Fruit fly (Drosophila melanogaster) whole organism, wandering third instar larva: ENCODE data around the gene Vps13D.

ENCODE experiments used
- Abd-B ChIP-seq: fragments of >200 bp; optimal IDR thresholded peaks from 2 replicates; lab custom pipeline; 2017; ENCODE audit warnings: missing biosample characterization, missing genetic modification characterization
- CG32264 ChIP-seq: fragments of 200-800 bp; sonication (Bioruptor generic); optimal IDR thresholded peaks from 2 replicates; lab custom pipeline; 2016; ENCODE audit warnings: missing biosample characterization, missing genetic modification characterization
- CG9705 ChIP-seq: fragments of 200-800 bp; sonication (Bioruptor generic); optimal IDR thresholded peaks from 2 replicates; lab custom pipeline; 2018; ENCODE audit warnings: missing biosample characterization, mild to moderate bottlenecking, missing genetic modification characterization
- CrebA ChIP-seq: fragments of 200-800 bp; sonication (Bioruptor generic); optimal IDR thresholded peaks from 2 replicates; lab custom pipeline; 2016; ENCODE audit warnings: missing biosample characterization, mild to moderate bottlenecking, missing genetic modification characterization, borderline replicate concordance
- Dfd ChIP-seq: fragments of >200 bp; optimal IDR thresholded peaks from 2 replicates; lab custom pipeline; 2017; ENCODE audit warnings: missing biosample characterization, missing genetic modification characterization
- GATAd ChIP-seq: sonication (Bioruptor generic); optimal IDR thresholded peaks from 2 replicates; lab custom pipeline; 2016; ENCODE audit warnings: missing biosample characterization, missing genetic modification characterization
- HLH106 ChIP-seq: fragments of 200-800 bp; optimal IDR thresholded peaks from 3 replicates; lab custom pipeline; 2019; ENCODE audit warnings: missing biosample characterization, mild to moderate bottlenecking, missing genetic modification characterization, moderate library complexity
- Hnf4 ChIP-seq: fragments of 200-800 bp; sonication (Bioruptor generic); optimal IDR thresholded peaks from 2 replicates; lab custom pipeline; 2016; ENCODE audit warnings: missing biosample characterization, mild to moderate bottlenecking, missing genetic modification characterization
- Hr78 ChIP-seq: fragments of >200 bp; optimal IDR thresholded peaks from 2 replicates; lab custom pipeline; 2017; ENCODE audit warnings: missing biosample characterization, missing genetic modification characterization
- Jra ChIP-seq: sonication (Bioruptor generic); optimal IDR thresholded peaks from 2 replicates; lab custom pipeline; 2016; ENCODE audit warnings: missing biosample characterization, missing genetic modification characterization
- Mio ChIP-seq: sonication (Bioruptor generic); optimal IDR thresholded peaks from 2 replicates; lab custom pipeline; 2016; ENCODE audit warnings: missing biosample characterization, missing genetic modification characterization
- Myc ChIP-seq: fragments of >200 bp; optimal IDR thresholded peaks from 2 replicates; lab custom pipeline; 2017
- N ChIP-seq: fragments of >200 bp; optimal IDR thresholded peaks from 2 replicates; lab custom pipeline; 2018; ENCODE audit warnings: missing biosample characterization, missing external identifiers, missing genetic modification characterization
- OdsH ChIP-seq: fragments of 200-800 bp; sonication (Bioruptor generic); optimal IDR thresholded peaks from 2 replicates; lab custom pipeline; 2016; ENCODE audit warnings: missing biosample characterization, mild to moderate bottlenecking, missing genetic modification characterization
- Rel ChIP-seq, 2 experiments: fragments of 200-800 bp; sonication (Bioruptor generic) in 1 of 2; optimal IDR thresholded peaks; 2 replicates in 1 of 2; 3 replicates in 1 of 2; lab custom pipeline; 2016 to 2019; ENCODE audit warnings: mild to moderate bottlenecking in 2 of 2, missing biosample characterization in 2 of 2, missing genetic modification characterization in 2 of 2, moderate library complexity in 1 of 2
- Vsx2 ChIP-seq: fragments of 200-300, 225-300 bp; sonication (Bioruptor generic); optimal IDR thresholded peaks from 2 replicates; lab custom pipeline; 2018; ENCODE audit warnings: missing biosample characterization, missing genetic modification characterization; ENCODE audit not compliant: partially characterized antibody
- br ChIP-seq: fragments of 200-800 bp; sonication (Bioruptor generic); optimal IDR thresholded peaks from 2 replicates; lab custom pipeline; 2016; ENCODE audit warnings: missing biosample characterization, missing genetic modification characterization
- brk ChIP-seq: fragments of 200-800 bp; sonication (Bioruptor generic); optimal IDR thresholded peaks from 2 replicates; lab custom pipeline; 2016; ENCODE audit warnings: missing biosample characterization, mild to moderate bottlenecking, missing genetic modification characterization
- dl ChIP-seq, 2 experiments: fragments of 175-275, 200-275 bp in 1 of 2; fragments of 200-275 bp in 1 of 2; sonication (Bioruptor generic); optimal IDR thresholded peaks; lab custom pipeline; 2018; ENCODE audit warnings: mild to moderate bottlenecking in 2 of 2, missing biosample characterization in 2 of 2, missing genetic modification characterization in 2 of 2, moderate library complexity in 2 of 2; ENCODE audit not compliant: partially characterized antibody in 2 of 2, insufficient read depth in 1 of 2
- dsf ChIP-seq: sonication (Bioruptor generic); optimal IDR thresholded peaks from 2 replicates; lab custom pipeline; 2016; ENCODE audit warnings: missing biosample characterization, missing genetic modification characterization, borderline replicate concordance
- ey ChIP-seq: fragments of 200-800 bp; sonication (Bioruptor generic); optimal IDR thresholded peaks from 2 replicates; lab custom pipeline; 2016; ENCODE audit warnings: missing biosample characterization, missing genetic modification characterization
- foxo ChIP-seq, 2 experiments: fragments of 200-800 bp; sonication (Bioruptor generic); optimal IDR thresholded peaks; 2 replicates in 1 of 2; 3 replicates in 1 of 2; lab custom pipeline; 2016 to 2017; ENCODE audit warnings: missing biosample characterization in 2 of 2, missing genetic modification characterization in 2 of 2
- fru ChIP-seq: fragments of 200-800 bp; sonication (Bioruptor generic); optimal IDR thresholded peaks from 3 replicates; lab custom pipeline; 2016; ENCODE audit warnings: missing biosample characterization, mild to moderate bottlenecking, missing genetic modification characterization
- h ChIP-seq: fragments of 200-800 bp; sonication (Bioruptor generic); optimal IDR thresholded peaks from 3 replicates; lab custom pipeline; 2016; ENCODE audit warnings: missing biosample characterization, mild to moderate bottlenecking, missing genetic modification characterization
- jim ChIP-seq: fragments of 175-275, 200-325 bp; sonication (Bioruptor generic); optimal IDR thresholded peaks from 2 replicates; lab custom pipeline; 2016; ENCODE audit warnings: missing biosample characterization, mild to moderate bottlenecking, missing genetic modification characterization
- lola ChIP-seq: fragments of >200 bp; optimal IDR thresholded peaks from 2 replicates; lab custom pipeline; 2017; ENCODE audit warnings: missing biosample characterization, missing genetic modification characterization
- psq ChIP-seq: fragments of 200-800 bp; sonication (Bioruptor generic); optimal IDR thresholded peaks from 3 replicates; lab custom pipeline; 2017; ENCODE audit warnings: missing biosample characterization, mild to moderate bottlenecking, missing genetic modification characterization, moderate library complexity
- rgr ChIP-seq: fragments of 200-800 bp; sonication (Bioruptor generic); optimal IDR thresholded peaks from 3 replicates; lab custom pipeline; 2016; ENCODE audit warnings: missing biosample characterization, mild to moderate bottlenecking, missing genetic modification characterization
- sv ChIP-seq: fragments of 200-800 bp; sonication (Bioruptor generic); optimal IDR thresholded peaks from 3 replicates; lab custom pipeline; 2016; ENCODE audit warnings: missing biosample characterization, missing genetic modification characterization
- tai ChIP-seq: sonication (Bioruptor generic); optimal IDR thresholded peaks from 2 replicates; lab custom pipeline; 2016; ENCODE audit warnings: missing biosample characterization, missing genetic modification characterization
- usp ChIP-seq: fragments of >200 bp; optimal IDR thresholded peaks from 2 replicates; lab custom pipeline; 2017; ENCODE audit warnings: missing biosample characterization, missing genetic modification characterization
- woc ChIP-seq: sonication (Bioruptor generic); optimal IDR thresholded peaks from 2 replicates; lab custom pipeline; 2016; ENCODE audit warnings: missing biosample characterization, mild to moderate bottlenecking, missing genetic modification characterization

Gene Vps13D

dm6 chr3L:12727212-12727611 lies 27.6 kb upstream of the Vps13D start:
- no peak for TF ChIP-seq HLH106 (tag; lab: Kevin White, UChicago)
- TF ChIP-seq Hnf4 (GFP tag; lab: Kevin White, UChicago) = no peak

- no peak for TF ChIP-seq dl (GFP tag; optimal IDR thresholded peaks at IDR 0.05; lab: Kevin White, UChicago; ENCODE audit: insufficient read depth in 1 of 2, partially characterized antibody in 2 of 2)
- TF ChIP-seq CG32264 (GFP tag; lab: Kevin White, UChicago) = no peak
- TF ChIP-seq fru (GFP tag; lab: Kevin White, UChicago) = no peak
- TF ChIP-seq OdsH = no peak
- no peak for TF ChIP-seq Dfd (GFP tag; lab: Kevin White, UChicago)
- no peak for TF ChIP-seq sv (GFP tag; lab: Kevin White, UChicago)
- TF ChIP-seq CrebA (GFP tag; lab: Kevin White, UChicago) = no peak
- no peak for TF ChIP-seq Rel (GFP tag; optimal IDR thresholded peaks at IDR 0.05; lab: Kevin White, UChicago)
- no peak for TF ChIP-seq Rel (tag; optimal IDR thresholded peaks at IDR 0.05; lab: Kevin White, UChicago)
- no peak for TF ChIP-seq dsf
- TF ChIP-seq Mio (GFP tag; lab: Kevin White, UChicago) = no peak
- no peak for TF ChIP-seq h (GFP tag; lab: Kevin White, UChicago)
- no peak for TF ChIP-seq jim (GFP tag; lab: Kevin White, UChicago)
- TF ChIP-seq CG9705 (GFP tag; lab: Kevin White, UChicago) = no peak
- TF ChIP-seq woc = no peak
Measured at dm6 chr3L:12729601-12730000, 25.2 kb upstream of the Vps13D start.

DNA sequence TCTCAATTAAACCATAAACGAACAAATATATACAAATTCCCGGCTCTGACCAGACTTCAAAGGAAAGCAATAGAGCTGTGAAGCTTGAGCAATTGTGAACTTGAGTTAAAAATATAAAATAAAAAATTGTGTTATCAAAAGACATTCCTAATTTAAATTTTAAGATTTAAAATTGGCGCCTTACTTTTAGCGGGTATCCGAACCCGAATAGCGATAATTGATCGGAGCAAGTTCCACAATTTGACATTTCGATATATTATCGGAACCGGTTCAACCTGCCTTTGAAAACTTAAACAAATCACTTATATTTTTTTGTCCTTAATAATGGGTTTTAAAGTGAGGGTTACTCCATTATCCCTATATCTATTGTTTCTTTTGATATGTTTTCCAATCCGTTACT lies 22.1 kb upstream of the Vps13D start:
- TF ChIP-seq N (GFP tag; lab: Kevin White, UChicago) = no peak
- no peak for TF ChIP-seq sv (GFP tag; lab: Kevin White, UChicago)
- peak; percentile 5 for TF ChIP-seq Vsx2 (GFP tag; lab: Kevin White, UChicago)
- TF ChIP-seq, all 38 proteins: peak for 1

dm6 chr3L:12734550-12735012 lies 20.3 kb upstream of the Vps13D start, which contains the start of the genes SmD1 and Ptp69D:
Gene SmD1, minus strand, starts transcription at chr3L:12734611.
Gene Ptp69D, plus strand, starts transcription at chr3L:12734945.
- TF ChIP-seq lola (GFP tag; lab: Kevin White, UChicago) (no peak), Vsx2 (GFP tag; lab: Kevin White, UChicago) (no peak), CrebA (GFP tag; lab: Kevin White, UChicago) (no peak), sv (GFP tag; lab: Kevin White, UChicago) (no peak), Mio (GFP tag; lab: Kevin White, UChicago) (no peak), dl (GFP tag; optimal IDR thresholded peaks at IDR 0.05; lab: Kevin White, UChicago; ENCODE audit: insufficient read depth in 1 of 2, partially characterized antibody in 2 of 2) (no peak), brk (GFP tag; lab: Kevin White, UChicago) (peak; percentile 8), ey (GFP tag; lab: Kevin White, UChicago) (no peak), foxo (GFP tag; optimal IDR thresholded peaks at IDR 0.05; lab: Kevin White, UChicago) (no peak), woc (peak; percentile 55), Myc (no peak), rgr (GFP tag; lab: Kevin White, UChicago) (no peak), Abd-B (GFP tag; lab: Kevin White, UChicago) (no peak), psq (GFP tag; lab: Kevin White, UChicago) (no peak), tai (GFP tag; lab: Kevin White, UChicago) (no peak), usp (GFP tag; lab: Kevin White, UChicago) (no peak)

DNA sequence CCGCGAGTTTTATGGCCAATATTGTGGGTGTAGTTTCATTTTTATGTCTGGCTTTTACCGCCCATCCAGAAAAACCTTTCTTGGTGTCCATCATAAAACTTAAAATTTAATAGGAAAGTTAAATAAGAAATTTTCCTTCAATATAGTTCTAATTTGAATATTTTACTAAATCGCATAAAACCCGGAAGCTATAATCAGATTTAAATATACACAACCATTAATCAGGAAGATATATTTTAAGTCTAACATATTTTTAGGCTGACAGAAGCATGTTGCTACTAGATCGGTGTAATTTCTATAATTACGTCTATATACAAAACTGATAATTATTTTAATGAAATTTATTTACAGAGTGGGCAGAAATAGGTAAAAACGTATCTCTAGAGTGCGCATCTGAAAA lies 19.1 kb upstream of the Vps13D start:
- TF ChIP-seq jim (GFP tag; lab: Kevin White, UChicago) (no peak), Hr78 (GFP tag; lab: Kevin White, UChicago) (no peak), tai (GFP tag; lab: Kevin White, UChicago) (no peak), Hnf4 (GFP tag; lab: Kevin White, UChicago) (no peak), Jra (GFP tag; lab: Kevin White, UChicago) (no peak), dl (GFP tag; optimal IDR thresholded peaks at IDR 0.05; lab: Kevin White, UChicago; ENCODE audit: insufficient read depth in 1 of 2, partially characterized antibody in 2 of 2) (no peak), Abd-B (GFP tag; lab: Kevin White, UChicago) (no peak), br (GFP tag; lab: Kevin White, UChicago) (no peak), h (GFP tag; lab: Kevin White, UChicago) (no peak), OdsH (no peak), GATAd (GFP tag; lab: Kevin White, UChicago) (no peak), CG9705 (GFP tag; lab: Kevin White, UChicago) (no peak), Rel (GFP tag; optimal IDR thresholded peaks at IDR 0.05; lab: Kevin White, UChicago) (no peak), Rel (tag; optimal IDR thresholded peaks at IDR 0.05; lab: Kevin White, UChicago) (no peak)
